Fruit fly (Drosophila melanogaster) whole organism, pupa: Measurements from ENCODE around the gene aqz.

ENCODE experiments used
- CG10348 ChIP-seq: fragments of 200-800 bp; sonication (Bioruptor generic); IDR thresholded peaks from 2 replicates; pipeline ENCODE4 v1.3.6; 2022; ENCODE audit warnings: missing biosample characterization, missing genetic modification characterization
- CG12605 ChIP-seq: fragments of 200-800 bp; sonication (Bioruptor generic); IDR thresholded peaks from 2 replicates; pipeline ENCODE4 v1.3.6; 2022; ENCODE audit warnings: missing biosample characterization, missing genetic modification characterization
- CG13204 ChIP-seq: fragments of 200-800 bp; sonication (Bioruptor generic); optimal IDR thresholded peaks from 2 replicates; lab custom pipeline; 2018; ENCODE audit warnings: missing biosample characterization, mild to moderate bottlenecking, missing genetic modification characterization, moderate library complexity
- CG14655 ChIP-seq: fragments of 200-800 bp; sonication (Bioruptor generic); optimal IDR thresholded peaks from 3 replicates; lab custom pipeline; 2017; ENCODE audit warnings: mild to moderate bottlenecking, missing biosample characterization, missing genetic modification reagents, missing genetic modification characterization
- CG15710 ChIP-seq: fragments of 200-800 bp; sonication (Bioruptor generic); optimal IDR thresholded peaks from 2 replicates; lab custom pipeline; 2018; ENCODE audit warnings: missing biosample characterization, mild to moderate bottlenecking, missing genetic modification characterization, moderate library complexity
- CG17806 ChIP-seq: fragments of 200-800 bp; sonication (Bioruptor generic); optimal IDR thresholded peaks from 2 replicates; lab custom pipeline; 2018; ENCODE audit warnings: missing biosample characterization, mild to moderate bottlenecking, missing genetic modification characterization, moderate library complexity
- CG32121 ChIP-seq: fragments of 200-800 bp; sonication (Bioruptor generic); IDR thresholded peaks from 2 replicates; pipeline ENCODE4 v1.3.6; 2022; ENCODE audit warnings: missing biosample characterization, missing genetic modification characterization
- CG34367 ChIP-seq: fragments of 200-800 bp; sonication (Bioruptor generic); optimal IDR thresholded peaks from 2 replicates; lab custom pipeline; 2018; ENCODE audit warnings: missing biosample characterization, mild to moderate bottlenecking, missing genetic modification characterization
- CG4496 ChIP-seq: fragments of 200-800 bp; sonication (Bioruptor generic); IDR thresholded peaks from 3 replicates; pipeline ENCODE4 v1.3.6; 2022; ENCODE audit warnings: missing biosample characterization, missing genetic modification characterization
- CG8159 ChIP-seq: fragments of 200-800 bp; sonication (Bioruptor generic); optimal IDR thresholded peaks from 3 replicates; lab custom pipeline; 2018; ENCODE audit warnings: missing biosample characterization, mild to moderate bottlenecking, missing genetic modification characterization, moderate library complexity
- CG8301 ChIP-seq: fragments of 200-800 bp; sonication (Bioruptor generic); optimal IDR thresholded peaks from 2 replicates; lab custom pipeline; 2018; ENCODE audit warnings: missing biosample characterization, mild to moderate bottlenecking, missing genetic modification characterization
- CG9948 ChIP-seq: fragments of 200-800 bp; sonication (Bioruptor generic); optimal IDR thresholded peaks from 2 replicates; lab custom pipeline; 2018; ENCODE audit warnings: missing biosample characterization, mild to moderate bottlenecking, missing genetic modification characterization, moderate library complexity
- D1 ChIP-seq: fragments of 200-800 bp; sonication (Bioruptor generic); optimal IDR thresholded peaks from 2 replicates; lab custom pipeline; 2018; ENCODE audit warnings: missing biosample characterization, mild to moderate bottlenecking, missing genetic modification characterization, moderate library complexity
- EcR ChIP-seq: fragments of 200-800 bp; sonication (Bioruptor generic); optimal IDR thresholded peaks from 3 replicates; lab custom pipeline; 2019; ENCODE audit warnings: missing biosample characterization, missing genetic modification characterization, mild to moderate bottlenecking, moderate library complexity, missing genetic modification reagents
- Ets98B ChIP-seq: fragments of 200-800 bp; sonication (Bioruptor generic); IDR thresholded peaks from 2 replicates; pipeline ENCODE4 v1.3.6; 2022; ENCODE audit warnings: missing biosample characterization, missing genetic modification characterization
- Pif1A ChIP-seq: fragments of 200-800 bp; sonication (Bioruptor generic); optimal IDR thresholded peaks from 3 replicates; lab custom pipeline; 2016; ENCODE audit warnings: missing biosample characterization, missing genetic modification characterization
- Pif1B ChIP-seq: fragments of 200-800 bp; sonication (Bioruptor generic); optimal IDR thresholded peaks from 3 replicates; lab custom pipeline; 2016; ENCODE audit warnings: missing biosample characterization, missing genetic modification characterization
- Snoo ChIP-seq: fragments of 200-800 bp; sonication (Bioruptor generic); optimal IDR thresholded peaks from 3 replicates; lab custom pipeline; 2017; ENCODE audit warnings: missing biosample characterization, mild to moderate bottlenecking, missing genetic modification characterization, inconsistent platforms
- fd96Ca ChIP-seq: fragments of 200-800 bp; sonication (Bioruptor generic); IDR thresholded peaks from 3 replicates; pipeline ENCODE4 v1.3.6; 2022; ENCODE audit warnings: missing biosample characterization, missing genetic modification characterization
- gl ChIP-seq: fragments of 200-800 bp; sonication (Bioruptor generic); optimal IDR thresholded peaks from 2 replicates; lab custom pipeline; 2018; ENCODE audit warnings: missing biosample characterization, mild to moderate bottlenecking, missing genetic modification characterization
- rn ChIP-seq: fragments of 200-800 bp; sonication (Bioruptor generic); IDR thresholded peaks from 2 replicates; pipeline ENCODE4 v1.3.6; 2022; ENCODE audit warnings: missing biosample characterization, missing genetic modification characterization

aqz gene

DNA sequence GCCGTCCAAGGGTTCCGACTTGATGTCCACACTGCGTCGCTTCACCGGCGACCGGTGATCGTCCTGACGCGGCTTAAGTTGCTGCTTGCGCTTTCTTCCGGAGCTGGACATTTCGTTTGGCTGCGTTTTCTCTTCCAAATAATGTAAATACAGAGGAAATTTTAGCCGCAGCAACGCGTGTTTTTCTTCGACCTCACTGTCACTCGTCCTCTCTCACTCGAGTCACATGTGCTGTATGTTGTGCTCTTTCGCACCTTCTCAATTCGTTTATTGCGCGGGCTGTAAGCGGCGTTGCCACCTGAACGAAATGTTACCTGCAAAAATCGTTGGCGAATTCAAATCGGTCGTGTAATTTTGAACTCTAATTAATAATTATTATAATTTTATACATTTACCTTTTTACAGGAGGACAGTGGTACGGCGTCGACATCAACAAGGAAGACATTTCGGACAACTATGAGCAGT is 15.1 kb downstream of the aqz start, which contains the start of gene CG9839:
CG9839 (minus strand) TSS at position 415 of the 465 bp plus-strand sequence.
- TF ChIP-seq CG15710 (tag; lab: Kevin White, UChicago) = no peak
- TF ChIP-seq Ets98B (GFP tag; lab: Robert Waterston, UW) = peak; percentile 16; the same call in 1 of the 2 replicates

DNA sequence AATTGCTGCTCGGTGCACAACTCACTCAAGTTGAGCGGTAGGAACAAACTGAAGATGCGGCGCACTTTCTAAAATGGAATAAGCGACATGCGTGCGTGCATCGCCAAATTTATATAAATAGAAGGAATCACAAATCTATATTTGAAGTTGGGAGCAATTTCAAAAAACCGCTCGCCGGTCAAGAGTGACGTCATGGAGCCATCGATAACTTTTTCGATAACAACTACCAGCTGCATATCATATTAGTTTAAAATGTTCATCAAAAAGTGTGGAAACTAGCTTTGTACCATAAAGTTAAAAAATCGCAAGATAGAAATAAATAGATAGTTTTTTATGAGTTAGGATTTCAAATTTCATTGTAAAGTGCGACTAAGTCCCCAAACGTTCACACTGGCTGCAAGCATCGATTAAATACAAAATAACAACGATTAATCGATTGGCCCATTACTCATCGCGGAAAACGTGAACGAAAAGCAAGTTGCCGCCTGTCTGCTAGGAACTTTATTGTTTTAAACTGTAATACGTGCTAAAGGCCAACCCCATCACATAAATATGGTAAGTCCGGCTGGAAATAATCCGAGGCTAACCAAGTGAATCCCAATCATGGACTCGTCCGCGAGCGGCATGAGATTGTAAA is 19.2 kb downstream of the aqz start, which contains the start of the genes Pif1A, Pif1B and CCT7:
Pif1A (minus strand) TSS at position 51 of the 637 bp plus-strand sequence.
Pif1B (minus strand) TSS at position 51 of the 637 bp plus-strand sequence.
CCT7 (plus strand) TSS at position 439 of the 637 bp plus-strand sequence.
- TF ChIP-seq fd96Ca (no peak), CG13204 (no peak), CG8301 (no peak), CG34367 (tag; lab: Kevin White, UChicago) (no peak), Ets98B (GFP tag; lab: Robert Waterston, UW) (no peak), Snoo (no peak)

DNA sequence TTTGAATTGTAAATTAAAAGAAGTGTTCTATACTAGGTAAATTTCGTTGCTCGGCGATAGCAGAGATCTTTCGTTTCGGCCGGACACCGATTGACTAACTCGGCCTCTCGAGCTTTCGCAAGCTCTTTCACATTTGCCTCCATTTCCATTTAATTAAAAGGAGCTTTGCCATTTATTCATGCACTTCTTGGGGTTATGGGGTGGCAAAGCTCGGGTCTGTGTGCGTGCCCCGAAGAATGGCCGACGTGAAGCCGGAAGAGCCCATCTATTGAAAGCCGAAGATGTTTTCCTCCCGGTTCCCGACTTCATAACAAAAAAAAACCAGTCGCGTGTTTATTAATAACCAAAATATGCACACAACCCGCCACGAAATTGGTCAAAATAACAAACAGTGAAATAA is 20.6 kb downstream of the aqz start:
- TF ChIP-seq CG4496 (GFP tag; lab: Robert Waterston, UW) = 0 out of 3 replicates have a peak, but pooled peaks have one; percentile 25
- 0 out of 2 replicates have a peak, but pooled peaks have one; percentile 22 for TF ChIP-seq CG12605 (GFP tag; lab: Robert Waterston, UW)
- TF ChIP-seq Pif1A = no peak

dm6 chr3R:8798332-8798731 is 22.1 kb downstream of the aqz start:
- TF ChIP-seq CG10348 (GFP tag; lab: Robert Waterston, UW) (no peak), CG34367 (tag; lab: Kevin White, UChicago) (no peak), Ets98B (GFP tag; lab: Robert Waterston, UW) (no peak), Pif1B (GFP tag; lab: Kevin White, UChicago) (no peak), rn (no peak), CG8159 (no peak), CG17806 (tag; lab: Kevin White, UChicago) (no peak), CG12605 (GFP tag; lab: Robert Waterston, UW) (no peak), Pif1A (no peak), fd96Ca (no peak), EcR (GFP tag; lab: Kevin White, UChicago) (no peak)

DNA sequence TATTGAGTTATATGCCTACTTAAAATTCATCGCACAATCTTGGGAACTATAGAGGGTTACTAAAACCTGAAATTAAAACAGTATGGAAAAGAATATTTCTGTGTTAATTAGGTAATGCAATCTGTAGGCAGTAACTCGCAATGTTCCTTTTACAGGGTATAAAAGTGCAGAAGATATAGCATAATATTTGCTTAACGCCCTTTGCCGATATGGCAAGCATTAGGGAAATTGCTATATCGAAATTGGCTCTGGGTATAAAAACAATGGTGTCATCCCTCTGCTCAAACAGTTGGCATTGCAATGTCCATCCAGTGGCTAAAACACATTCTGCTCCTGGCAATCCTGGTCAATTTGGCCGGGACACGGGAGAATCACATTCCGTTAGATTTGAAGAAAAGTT is 26.1 kb downstream of the aqz start, which contains the start of gene Ir85a:
Ir85a (plus strand) TSS at position 301 of the 400 bp plus-strand sequence.
- no peak for TF ChIP-seq CG8159
- TF ChIP-seq CG32121 (GFP tag; lab: Robert Waterston, UW) = no peak

- no peak for TF ChIP-seq CG10348 (GFP tag; lab: Robert Waterston, UW)
- TF ChIP-seq CG15710 (tag; lab: Kevin White, UChicago) = no peak
- peak; percentile 19 for TF ChIP-seq CG13204
- no peak for TF ChIP-seq CG9948 (tag; lab: Kevin White, UChicago)
- TF ChIP-seq Pif1A = no peak
- TF ChIP-seq fd96Ca = 0 out of 3 replicates have a peak, but pooled peaks have one; percentile 17
- no peak for TF ChIP-seq CG14655 (GFP tag; lab: Kevin White, UChicago)
- TF ChIP-seq CG8301 = no peak
Measured at dm6 chr3R:8793726-8794125, 26.8 kb downstream of the aqz start.

DNA sequence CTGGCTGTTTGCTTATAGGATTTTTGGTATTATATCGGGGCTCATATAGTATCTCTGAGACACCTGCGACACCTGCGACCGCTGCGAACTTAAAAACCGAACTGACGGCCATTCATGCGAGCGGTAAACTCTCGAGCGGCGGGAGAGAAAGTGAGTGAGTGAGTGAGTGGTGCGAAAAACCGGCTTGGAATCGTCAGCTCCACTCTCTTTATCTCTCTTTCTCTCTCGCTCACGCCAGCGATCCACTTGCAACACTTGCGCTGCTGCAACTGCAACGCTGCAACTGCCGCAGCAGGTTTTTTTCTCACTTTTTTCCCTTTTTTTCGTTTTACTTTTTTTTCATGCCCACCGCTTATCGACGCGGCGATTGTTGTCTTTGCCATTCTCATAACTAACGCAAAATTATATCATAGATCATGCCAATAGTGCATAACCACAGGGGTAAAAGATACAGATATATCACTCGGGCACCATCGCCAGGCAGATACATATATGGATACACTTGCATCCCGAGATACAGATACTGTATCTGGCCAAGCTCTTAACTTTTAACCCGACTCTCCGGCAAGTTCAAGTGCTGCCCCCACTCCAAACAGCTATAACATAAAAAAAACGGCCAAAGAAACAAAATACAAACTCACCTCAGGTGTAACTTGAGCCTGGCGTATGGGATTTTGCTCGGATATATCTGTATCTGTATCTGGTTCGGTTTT is 27.9 kb downstream of the aqz start:
- TF ChIP-seq Pif1B (GFP tag; lab: Kevin White, UChicago) = peak; percentile 82
- no peak for TF ChIP-seq rn
- peak; percentile 63 for TF ChIP-seq Ets98B (GFP tag; lab: Robert Waterston, UW)
- no peak for TF ChIP-seq D1
- TF ChIP-seq CG9948 (tag; lab: Kevin White, UChicago) = peak; percentile 17
- TF ChIP-seq fd96Ca = 0 out of 3 replicates have a peak, but pooled peaks have one; percentile 52
- peak; percentile 69 for TF ChIP-seq CG14655 (GFP tag; lab: Kevin White, UChicago)
- peak; percentile 48 for TF ChIP-seq EcR (GFP tag; lab: Kevin White, UChicago)
- no peak for TF ChIP-seq Snoo
- TF ChIP-seq CG32121 (GFP tag; lab: Robert Waterston, UW) = no peak
- TF ChIP-seq CG17806 (tag; lab: Kevin White, UChicago) = peak; percentile 31
- peak; percentile 55 for TF ChIP-seq CG8301
- peak; percentile 34 for TF ChIP-seq CG15710 (tag; lab: Kevin White, UChicago)
- peak; percentile 50 for TF ChIP-seq CG8159
- TF ChIP-seq CG12605 (GFP tag; lab: Robert Waterston, UW) = peak; percentile 83
- peak; percentile 52 for TF ChIP-seq CG34367 (tag; lab: Kevin White, UChicago)
- no peak for TF ChIP-seq CG10348 (GFP tag; lab: Robert Waterston, UW)
- TF ChIP-seq gl (tag; lab: Kevin White, UChicago) = peak; percentile 79
- TF ChIP-seq Pif1A = peak; percentile 73
- TF ChIP-seq CG13204 = peak; percentile 95
- peak; percentile 65 for TF ChIP-seq CG4496 (GFP tag; lab: Robert Waterston, UW)
